Fruit fly (Drosophila melanogaster): ENCODE measurements around the gene Sfp36F.

The Sfp36F gene

dm6 chr2L:18319577-18320316 is 27.4 kb downstream of the Sfp36F start, which contains the start of gene Fas3 (continued):
- TF ChIP-seq CG6765 (GFP tag; optimal IDR thresholded peaks at IDR 0.05) (no peak), CG17829 (tag; optimal IDR thresholded peaks at IDR 0.05) (peak; percentile 49), CG17328 (GFP tag; IDR thresholded peaks at IDR 0.05) (no peak; the same call in 1 of the 2 replicates), disco-r (GFP tag; optimal IDR thresholded peaks at IDR 0.05) (peak; percentile 38), CG9932 (GFP tag; IDR thresholded peaks at IDR 0.05) (peak; percentile 26; the same call in 1 of the 2 replicates), CG33557 (GFP tag; optimal IDR thresholded peaks at IDR 0.05) (peak; percentile 8), phol (tag; optimal IDR thresholded peaks at IDR 0.05) (peak; percentile 9), tgo (GFP tag; IDR thresholded peaks at IDR 0.05) (no peak), toy (GFP tag; IDR thresholded peaks at IDR 0.05) (no peak), CG12391 (tag; optimal IDR thresholded peaks at IDR 0.05) (no peak), D19B (GFP tag; optimal IDR thresholded peaks at IDR 0.05) (peak; percentile 15), Hr51 (GFP tag; optimal IDR thresholded peaks at IDR 0.05) (no peak), CG17568 (GFP tag; optimal IDR thresholded peaks at IDR 0.05) (peak; percentile 3), Ptx1 (GFP tag; IDR thresholded peaks at IDR 0.05) (no peak), vvl (GFP tag; IDR thresholded peaks at IDR 0.05) (peak; percentile 72), pho (GFP tag; optimal IDR thresholded peaks at IDR 0.05) (peak; percentile 31), Oli (tag; optimal IDR thresholded peaks at IDR 0.05) (no peak), exex (tag; optimal IDR thresholded peaks at IDR 0.05) (peak; percentile 16), gce (GFP tag; IDR thresholded peaks at IDR 0.05) (peak; percentile 52; the same call in 1 of the 3 replicates), CG34224 (GFP tag; IDR thresholded peaks at IDR 0.05; ENCODE audit: partially characterized antibody) (peak; percentile 68; the same call in 2 of the 3 replicates), Nf-YC (tag; optimal IDR thresholded peaks at IDR 0.05) (peak; percentile 8), tap (tag; optimal IDR thresholded peaks at IDR 0.05) (peak; percentile 17), ac (GFP tag; optimal IDR thresholded peaks at IDR 0.05) (peak; percentile 5), HmgZ (tag; optimal IDR thresholded peaks at IDR 0.05) (peak; percentile 47), CG6813 (GFP tag; optimal IDR thresholded peaks at IDR 0.05) (peak; percentile 47), CG33213 (GFP tag; optimal IDR thresholded peaks at IDR 0.05) (peak; percentile 32), HLH3B (GFP tag; IDR thresholded peaks at IDR 0.05) (0 out of 2 replicates have a peak, but pooled peaks have one; percentile 10), amos (GFP tag; IDR thresholded peaks at IDR 0.05; ENCODE audit: partially characterized antibody) (peak; percentile 41; the same call in 1 of the 2 replicates), cg (GFP tag; optimal IDR thresholded peaks at IDR 0.05) (peak; percentile 66), CG6654 (GFP tag; optimal IDR thresholded peaks at IDR 0.05) (no peak), CG8924 (tag; optimal IDR thresholded peaks at IDR 0.05) (peak; percentile 53), Doc3 (GFP tag; IDR thresholded peaks at IDR 0.05; ENCODE audit: partially characterized antibody) (no peak), repo (GFP tag; optimal IDR thresholded peaks at IDR 0.05) (no peak), Antp (GFP tag; optimal IDR thresholded peaks at IDR 0.05) (peak; percentile 45), CG10431 (GFP tag; optimal IDR thresholded peaks at IDR 0.05) (no peak), CG14860 (GFP tag; IDR thresholded peaks at IDR 0.05; ENCODE audit: partially characterized antibody) (peak; percentile 40; the same call in 1 of the 3 replicates), CG1792 (GFP tag; optimal IDR thresholded peaks at IDR 0.05) (no peak), HLHmδ (GFP tag; optimal IDR thresholded peaks at IDR 0.05) (peak; percentile 62), CG4424 (GFP tag; optimal IDR thresholded peaks at IDR 0.05) (peak; percentile 44), pan (optimal IDR thresholded peaks at IDR 0.05) (no peak), pan (GFP tag; optimal IDR thresholded peaks at IDR 0.05 in 1 of 2, IDR thresholded peaks at IDR 0.05 in 1 of 2) (peak in 1 of 2 experiments; percentile 29), gsb (GFP tag; IDR thresholded peaks at IDR 0.05) (no peak), z (GFP tag; IDR thresholded peaks at IDR 0.05) (peak; percentile 71), Max (GFP tag; optimal IDR thresholded peaks at IDR 0.05) (no peak), CG9215 (GFP tag; IDR thresholded peaks at IDR 0.05) (no peak), sna (GFP tag; IDR thresholded peaks at IDR 0.05; ENCODE audit: partially characterized antibody) (0 out of 2 replicates have a peak, but pooled peaks have one; percentile 39), knrl (GFP tag; IDR thresholded peaks at IDR 0.05; ENCODE audit: partially characterized antibody) (peak; percentile 46; the same call in 2 of the 3 replicates), Deaf1 (tag; optimal IDR thresholded peaks at IDR 0.05) (peak; percentile 99)
